Fruit fly (Drosophila melanogaster) whole organism, embryonic: ENCODE results near the gene CG14805.

Experiments used
- Aef1 ChIP-seq: fragments of 200-800 bp; sonication (Bioruptor generic); IDR thresholded peaks from 3 replicates; pipeline ENCODE4 v1.3.6; 2022; ENCODE audit warnings: missing biosample characterization, missing genetic modification characterization
- BEAF-32 ChIP-seq: fragments of 200-800 bp; sonication (Bioruptor generic); optimal IDR thresholded peaks from 3 replicates; lab custom pipeline; 2017; ENCODE audit warnings: missing biosample characterization, missing genetic modification characterization, mild to moderate bottlenecking, moderate library complexity, missing genetic modification reagents
- Bgb ChIP-seq: fragments of 200-800 bp; sonication (Bioruptor generic); IDR thresholded peaks from 2 replicates; pipeline ENCODE4 v1.3.6; 2022; ENCODE audit warnings: missing biosample characterization, missing genetic modification characterization; ENCODE audit not compliant: partially characterized antibody
- CG10979 ChIP-seq: fragments of 200-800 bp; sonication (Bioruptor generic); optimal IDR thresholded peaks from 2 replicates; lab custom pipeline; 2018; ENCODE audit warnings: missing biosample characterization, mild to moderate bottlenecking, missing genetic modification characterization, moderate library complexity
- CG12769 ChIP-seq: fragments of 200-800 bp; sonication (Bioruptor generic); optimal IDR thresholded peaks from 2 replicates; lab custom pipeline; 2019; ENCODE audit warnings: missing biosample characterization, mild to moderate bottlenecking, missing genetic modification characterization, moderate library complexity
- CG13287 ChIP-seq: fragments of 200-800 bp; sonication (Bioruptor generic); IDR thresholded peaks from 2 replicates; pipeline ENCODE4 v1.3.6; 2022; ENCODE audit warnings: missing biosample characterization, missing genetic modification characterization; ENCODE audit not compliant: partially characterized antibody
- CG14860 ChIP-seq: fragments of 200-800 bp; sonication (Bioruptor generic); IDR thresholded peaks from 3 replicates; pipeline ENCODE4 v1.3.6; 2022; ENCODE audit warnings: missing biosample characterization, missing genetic modification characterization; ENCODE audit not compliant: partially characterized antibody
- CG15514 ChIP-seq: fragments of 200-800 bp; sonication (Bioruptor generic); optimal IDR thresholded peaks from 3 replicates; lab custom pipeline; 2017; ENCODE audit warnings: missing biosample characterization, missing genetic modification characterization, mild to moderate bottlenecking, moderate library complexity, missing genetic modification reagents
- CG16813 ChIP-seq: fragments of 200-800 bp; sonication (Bioruptor generic); IDR thresholded peaks from 3 replicates; pipeline ENCODE4 v1.3.6; 2022; ENCODE audit warnings: missing biosample characterization, missing genetic modification characterization; ENCODE audit not compliant: partially characterized antibody
- CG17186 ChIP-seq: fragments of 200-800 bp; sonication (Bioruptor generic); optimal IDR thresholded peaks from 3 replicates; lab custom pipeline; 2017; ENCODE audit warnings: missing biosample characterization, missing genetic modification reagents, missing genetic modification characterization
- CG2116 ChIP-seq: fragments of 200-800 bp; sonication (Bioruptor generic); optimal IDR thresholded peaks from 3 replicates; lab custom pipeline; 2018; ENCODE audit warnings: missing biosample characterization, mild to moderate bottlenecking, missing genetic modification characterization
- CG2120 ChIP-seq: fragments of 200-800 bp; sonication (Bioruptor generic); optimal IDR thresholded peaks from 3 replicates; lab custom pipeline; 2016; ENCODE audit warnings: missing biosample characterization, missing genetic modification characterization
- CG2129 ChIP-seq: fragments of 200-800 bp; sonication (Bioruptor generic); IDR thresholded peaks from 2 replicates; pipeline ENCODE4 v1.3.6; 2022; ENCODE audit warnings: missing biosample characterization, missing genetic modification characterization; ENCODE audit not compliant: partially characterized antibody
- CG2875 ChIP-seq: fragments of 200-800 bp; sonication (Bioruptor generic); optimal IDR thresholded peaks from 2 replicates; lab custom pipeline; 2017; ENCODE audit warnings: missing biosample characterization, mild to moderate bottlenecking, missing genetic modification characterization, missing genetic modification reagents
- CG31224 ChIP-seq: fragments of 200-800 bp; sonication (Bioruptor generic); IDR thresholded peaks from 2 replicates; pipeline ENCODE4 v1.3.6; 2022; ENCODE audit warnings: missing biosample characterization, missing genetic modification characterization
- CG31388 ChIP-seq: fragments of 200-800 bp; sonication (Bioruptor generic); optimal IDR thresholded peaks from 2 replicates; lab custom pipeline; 2016; ENCODE audit warnings: missing biosample characterization, missing genetic modification characterization
- CG34224 ChIP-seq: fragments of 200-800 bp; sonication (Bioruptor generic); IDR thresholded peaks from 3 replicates; pipeline ENCODE4 v1.3.6; 2022; ENCODE audit warnings: missing biosample characterization, missing genetic modification characterization; ENCODE audit not compliant: partially characterized antibody
- CG3995 ChIP-seq: fragments of 200-800 bp; sonication (Bioruptor generic); optimal IDR thresholded peaks from 3 replicates; lab custom pipeline; 2016; ENCODE audit warnings: missing biosample characterization, missing genetic modification characterization
- CG5180 ChIP-seq: fragments of 200-800 bp; sonication (Bioruptor generic); optimal IDR thresholded peaks from 3 replicates; lab custom pipeline; 2017; ENCODE audit warnings: missing biosample characterization, missing genetic modification characterization, mild to moderate bottlenecking, moderate library complexity, missing genetic modification reagents
- CG7556 ChIP-seq: fragments of 200-800 bp; sonication (Bioruptor generic); optimal IDR thresholded peaks from 2 replicates; lab custom pipeline; 2017; ENCODE audit warnings: missing biosample characterization, mild to moderate bottlenecking, missing genetic modification characterization
- CTCF ChIP-seq: fragments of 200-800 bp; sonication (Bioruptor generic); optimal IDR thresholded peaks from 2 replicates; lab custom pipeline; 2017; ENCODE audit warnings: missing biosample characterization, mild to moderate bottlenecking, missing genetic modification characterization, moderate library complexity
- Chrac-16 ChIP-seq: fragments of 200-800 bp; sonication (Bioruptor generic); optimal IDR thresholded peaks from 3 replicates; lab custom pipeline; 2016; ENCODE audit warnings: missing biosample characterization, missing genetic modification characterization
- Dip3 ChIP-seq: fragments of 200-800 bp; sonication (Bioruptor generic); optimal IDR thresholded peaks from 3 replicates; lab custom pipeline; 2016; ENCODE audit warnings: missing biosample characterization, missing genetic modification characterization
- Drgx ChIP-seq: fragments of 200-800 bp; sonication (Bioruptor generic); IDR thresholded peaks from 2 replicates; pipeline ENCODE4 v1.3.6; 2022; ENCODE audit warnings: missing biosample characterization, missing genetic modification characterization
- Gsc ChIP-seq: fragments of 200-800 bp; sonication (Bioruptor generic); IDR thresholded peaks from 2 replicates; pipeline ENCODE4 v1.3.6; 2022; ENCODE audit warnings: missing biosample characterization, missing genetic modification characterization
- HmgZ ChIP-seq: fragments of 200-800 bp; sonication (Bioruptor generic); optimal IDR thresholded peaks from 2 replicates; lab custom pipeline; 2018; ENCODE audit warnings: missing biosample characterization, mild to moderate bottlenecking, missing genetic modification characterization
- Max ChIP-seq: fragments of 200-800 bp; sonication (Bioruptor generic); optimal IDR thresholded peaks from 2 replicates; lab custom pipeline; 2016; ENCODE audit warnings: missing biosample characterization, mild to moderate bottlenecking, missing genetic modification characterization
- NFAT ChIP-seq: fragments of 200-800 bp; sonication (Bioruptor generic); IDR thresholded peaks from 2 replicates; pipeline ENCODE4 v1.3.6; 2022; ENCODE audit warnings: missing biosample characterization, missing genetic modification characterization
- Opbp ChIP-seq: fragments of 200-800 bp; sonication (Bioruptor generic); IDR thresholded peaks from 3 replicates; pipeline ENCODE4 v1.3.6; 2022; ENCODE audit warnings: missing biosample characterization, missing genetic modification characterization; ENCODE audit not compliant: partially characterized antibody
- Pdp1 ChIP-seq, 2 experiments: fragments of 200-800 bp; sonication (Bioruptor generic); optimal IDR thresholded peaks; 3 replicates each; lab custom pipeline; 2016; ENCODE audit warnings: missing biosample characterization in 2 of 2, missing genetic modification characterization in 2 of 2, mild to moderate bottlenecking in 1 of 2, moderate library complexity in 1 of 2
- Scr ChIP-seq: fragments of 200-800 bp; sonication (Bioruptor generic); IDR thresholded peaks from 2 replicates; pipeline ENCODE4 v1.3.6; 2022; ENCODE audit warnings: missing biosample characterization, missing genetic modification characterization; ENCODE audit not compliant: partially characterized antibody
- amos ChIP-seq: fragments of 200-800 bp; sonication (Bioruptor generic); IDR thresholded peaks from 2 replicates; pipeline ENCODE4 v1.3.6; 2022; ENCODE audit warnings: missing biosample characterization, missing genetic modification characterization; ENCODE audit not compliant: partially characterized antibody
- bsh ChIP-seq, 2 experiments: fragments of 200-800 bp; sonication (Bioruptor generic); optimal IDR thresholded peaks; 2 replicates each; lab custom pipeline; 2017 to 2018; ENCODE audit warnings: mild to moderate bottlenecking in 2 of 2, missing biosample characterization in 2 of 2, missing genetic modification characterization in 2 of 2, moderate library complexity in 1 of 2
- dm ChIP-seq: fragments of 200-800 bp; sonication (Bioruptor generic); optimal IDR thresholded peaks from 3 replicates; lab custom pipeline; 2016; ENCODE audit warnings: missing biosample characterization, missing genetic modification characterization
- hbn ChIP-seq: fragments of 200-800 bp; sonication (Bioruptor generic); IDR thresholded peaks from 2 replicates; pipeline ENCODE4 v1.3.6; 2022; ENCODE audit warnings: missing biosample characterization, missing genetic modification characterization; ENCODE audit not compliant: partially characterized antibody
- jing ChIP-seq: fragments of 200-800 bp; sonication (Bioruptor generic); optimal IDR thresholded peaks from 2 replicates; lab custom pipeline; 2018; ENCODE audit warnings: missing biosample characterization, mild to moderate bottlenecking, missing genetic modification characterization
- lab ChIP-seq: fragments of 200-800 bp; sonication (Bioruptor generic); optimal IDR thresholded peaks from 3 replicates; lab custom pipeline; 2017; ENCODE audit warnings: missing biosample characterization, missing genetic modification characterization, mild to moderate bottlenecking, moderate library complexity, missing genetic modification reagents
- maf-S ChIP-seq: fragments of 200-800 bp; sonication (Bioruptor generic); optimal IDR thresholded peaks from 2 replicates; lab custom pipeline; 2016; ENCODE audit warnings: missing biosample characterization, missing genetic modification characterization
- nerfin-2 ChIP-seq: fragments of 200-800 bp; sonication (Bioruptor generic); IDR thresholded peaks from 2 replicates; pipeline ENCODE4 v1.3.6; 2022; ENCODE audit warnings: missing biosample characterization, missing genetic modification characterization; ENCODE audit not compliant: partially characterized antibody
- nom ChIP-seq: fragments of 200-800 bp; sonication (Bioruptor generic); optimal IDR thresholded peaks from 2 replicates; lab custom pipeline; 2017; ENCODE audit warnings: missing biosample characterization, missing genetic modification characterization, mild to moderate bottlenecking, moderate library complexity, missing genetic modification reagents
- pho ChIP-seq: fragments of 200-800 bp; sonication (Bioruptor generic); optimal IDR thresholded peaks from 2 replicates; lab custom pipeline; 2016; ENCODE audit warnings: missing biosample characterization, missing genetic modification characterization
- phol ChIP-seq: fragments of 200-800 bp; sonication (Bioruptor generic); optimal IDR thresholded peaks from 3 replicates; lab custom pipeline; 2018; ENCODE audit warnings: missing biosample characterization, mild to moderate bottlenecking, missing genetic modification characterization, moderate library complexity
- row ChIP-seq: fragments of 200-800 bp; sonication (Bioruptor generic); IDR thresholded peaks from 3 replicates; pipeline ENCODE4 v1.3.6; 2022; ENCODE audit warnings: missing biosample characterization, missing genetic modification characterization
- sima ChIP-seq: fragments of 200-800 bp; sonication (Bioruptor generic); optimal IDR thresholded peaks from 2 replicates; lab custom pipeline; 2016; ENCODE audit warnings: missing biosample characterization, missing genetic modification characterization
- tna ChIP-seq: fragments of 200-800 bp; sonication (Bioruptor generic); IDR thresholded peaks from 2 replicates; pipeline ENCODE4 v1.3.6; 2022; ENCODE audit warnings: missing biosample characterization, missing genetic modification characterization; ENCODE audit not compliant: partially characterized antibody
- trem ChIP-seq: fragments of 200-800 bp; optimal IDR thresholded peaks from 3 replicates; lab custom pipeline; 2019; ENCODE audit warnings: missing biosample characterization, mild to moderate bottlenecking, missing genetic modification characterization, moderate library complexity
- unc-4 ChIP-seq: fragments of 200-800 bp; sonication (Bioruptor generic); IDR thresholded peaks from 2 replicates; pipeline ENCODE4 v1.3.6; 2022; ENCODE audit warnings: missing biosample characterization, missing genetic modification characterization; ENCODE audit not compliant: partially characterized antibody
- wek ChIP-seq: fragments of 200-800 bp; sonication (Bioruptor generic); optimal IDR thresholded peaks from 3 replicates; lab custom pipeline; 2018; ENCODE audit warnings: missing biosample characterization, mild to moderate bottlenecking, missing genetic modification characterization, moderate library complexity

Gene CG14805

DNA sequence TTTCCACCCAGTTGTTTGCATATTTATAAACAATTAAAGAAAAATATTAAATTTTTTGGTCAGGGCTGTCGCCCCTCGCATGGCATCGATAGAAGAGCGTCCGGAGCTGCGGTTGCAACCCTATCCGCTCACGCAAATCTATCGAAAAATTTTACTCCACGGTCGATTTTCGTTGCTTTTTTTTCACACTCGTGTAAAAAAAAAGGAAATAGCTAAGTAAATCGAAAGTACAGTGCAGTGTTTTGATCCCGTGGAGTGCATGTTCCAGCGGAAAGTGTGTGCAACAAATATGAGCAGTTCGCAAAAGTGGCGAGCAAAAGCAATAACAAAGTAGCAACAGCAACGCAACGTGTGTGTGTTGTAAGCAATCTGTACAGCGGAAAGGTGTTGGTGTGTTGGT, 31.6 kb downstream of the CG14805 start, which contains the start of the genes Edem1 and Rbcn-3B (continued):
- TF ChIP-seq hbn (GFP tag; lab: Robert Waterston, UW) (peak; percentile 43), Aef1 (GFP tag; lab: Robert Waterston, UW) (no peak), CG10979 (tag; lab: Kevin White, UChicago) (no peak), CG15514 (GFP tag; lab: Kevin White, UChicago) (peak; percentile 45), CG12769 (tag; lab: Kevin White, UChicago) (no peak), trem (tag; lab: Kevin White, UChicago) (peak; percentile 20), lab (GFP tag; lab: Kevin White, UChicago) (peak; percentile 16), Opbp (GFP tag; lab: Robert Waterston, UW) (peak; percentile 36; the same call in 1 of the 3 replicates), unc-4 (GFP tag; lab: Robert Waterston, UW) (0 out of 2 replicates have a peak, but pooled peaks have one; percentile 32), nom (GFP tag; lab: Kevin White, UChicago) (peak; percentile 69), Drgx (peak; percentile 14; the same call in 1 of the 2 replicates), CG14860 (GFP tag; lab: Robert Waterston, UW) (0 out of 3 replicates have a peak, but pooled peaks have one; percentile 31), CG2120 (GFP tag; lab: Kevin White, UChicago) (no peak), jing (GFP tag; lab: Kevin White, UChicago) (no peak), CG2116 (GFP tag; lab: Kevin White, UChicago) (peak; percentile 61), phol (tag; lab: Kevin White, UChicago) (no peak), nerfin-2 (no peak), CTCF (GFP tag; lab: Kevin White, UChicago) (no peak), Scr (peak; percentile 53), Gsc (GFP tag; lab: Robert Waterston, UW) (no peak), CG31388 (GFP tag; lab: Kevin White, UChicago) (no peak), CG13287 (peak; percentile 44), Max (GFP tag; lab: Kevin White, UChicago) (peak; percentile 15), Chrac-16 (no peak), amos (GFP tag; lab: Robert Waterston, UW) (peak; percentile 68), Dip3 (GFP tag; lab: Kevin White, UChicago) (no peak), CG34224 (GFP tag; lab: Robert Waterston, UW) (peak; percentile 34; the same call in 2 of the 3 replicates), NFAT (GFP tag; lab: Robert Waterston, UW) (no peak), BEAF-32 (peak; percentile 68), bsh (GFP tag; optimal IDR thresholded peaks at IDR 0.05; lab: Kevin White, UChicago) (peak in 1 of 2 experiments; percentile 62), wek (GFP tag; lab: Kevin White, UChicago) (no peak), dm (GFP tag; lab: Kevin White, UChicago) (peak; percentile 36), CG16813 (GFP tag; lab: Robert Waterston, UW) (peak; percentile 50; the same call in 1 of the 3 replicates), CG2875 (no peak), CG5180 (GFP tag; lab: Kevin White, UChicago) (peak; percentile 77), CG7556 (GFP tag; lab: Kevin White, UChicago) (no peak), CG2129 (GFP tag; lab: Robert Waterston, UW) (0 out of 2 replicates have a peak, but pooled peaks have one; percentile 23), Bgb (GFP tag; lab: Robert Waterston, UW) (peak; percentile 38), HmgZ (peak; percentile 12), row (GFP tag; lab: Robert Waterston, UW) (peak; percentile 30; the same call in 1 of the 3 replicates), CG31224 (GFP tag; lab: Robert Waterston, UW) (no peak), pho (GFP tag; lab: Kevin White, UChicago) (no peak), CG3995 (GFP tag; lab: Kevin White, UChicago) (peak; percentile 77), sima (GFP tag; lab: Kevin White, UChicago) (no peak), tna (GFP tag; lab: Robert Waterston, UW) (no peak), CG17186 (no peak), maf-S (no peak), Pdp1 (GFP tag; optimal IDR thresholded peaks at IDR 0.05; lab: Kevin White, UChicago) (peak in 1 of 2 experiments; percentile 33)
